Worm (Caenorhabditis elegans) whole organism, mixed stage, embryonic: ENCODE measurements around the gene T04A8.13.

Experiments used
- nhr-237 ChIP-seq: fragments of 150-350 bp; optimal IDR thresholded peaks from 2 replicates; lab custom pipeline; 2014; ENCODE audit warnings: missing biosample characterization, missing genetic modification characterization
- nhr-76 ChIP-seq: sonication (generic microtip); optimal IDR thresholded peaks from 2 replicates; lab custom pipeline; 2017; ENCODE audit warnings: missing biosample characterization, missing genetic modification characterization

ce11 chrIII:4756983-4757382 is 50.2 kb downstream of the T04A8.13 start, which contains the start of gene fbxl-2:
- TF ChIP-seq nhr-76 (no peak), nhr-237 (tag; lab: Kevin White, UChicago) (peak; percentile 94)
